Worm (Caenorhabditis elegans) whole organism, L1 larva: ENCODE results near the gene dgk-2.

Experiments
- C04F5.9 ChIP-seq: sonication (generic microtip); optimal IDR thresholded peaks from 2 replicates; lab custom pipeline; 2016; ENCODE audit warnings: missing genetic modification characterization, missing compliant biosample characterization
- C34B4.2 ChIP-seq: sonication (generic microtip); optimal IDR thresholded peaks from 2 replicates; lab custom pipeline; 2017; ENCODE audit warnings: mild to moderate bottlenecking, missing genetic modification characterization, missing compliant biosample characterization
- F16B12.6 ChIP-seq: fragments of 150-350 bp; optimal IDR thresholded peaks from 2 replicates; lab custom pipeline; 2014; ENCODE audit warnings: missing biosample characterization, missing genetic modification characterization
- Y116A8C.19 ChIP-seq: sonication (generic microtip); optimal IDR thresholded peaks from 2 replicates; lab custom pipeline; 2016; ENCODE audit warnings: missing compliant biosample characterization, missing genetic modification characterization, borderline replicate concordance
- aha-1 ChIP-seq: fragments of 150-350 bp; optimal IDR thresholded peaks from 2 replicates; lab custom pipeline; 2014; ENCODE audit warnings: missing biosample characterization, missing genetic modification characterization
- aly-2 ChIP-seq: fragments of 150-350 bp; optimal IDR thresholded peaks from 2 replicates; lab custom pipeline; 2014; ENCODE audit warnings: missing biosample characterization, missing genetic modification characterization
- ama-1 ChIP-seq: fragments of 150-350 bp; optimal IDR thresholded peaks from 2 replicates; lab custom pipeline; 2014
- blmp-1 ChIP-seq: fragments of 150-350 bp; optimal IDR thresholded peaks from 2 replicates; lab custom pipeline; 2014; ENCODE audit warnings: missing biosample characterization, missing genetic modification characterization
- ceh-63 ChIP-seq: fragments of 200-800 bp; sonication (Bioruptor generic); optimal IDR thresholded peaks from 2 replicates; lab custom pipeline; 2018; ENCODE audit warnings: mild to moderate bottlenecking, missing genetic modification characterization, missing compliant biosample characterization
- ceh-90 ChIP-seq: sonication (generic microtip); optimal IDR thresholded peaks from 2 replicates; lab custom pipeline; 2016; ENCODE audit warnings: missing genetic modification characterization, missing compliant biosample characterization
- dpl-1 ChIP-seq, 3 experiments: fragments of 150-350 bp in 2 of 3; sonication (generic microtip) in 1 of 3; optimal IDR thresholded peaks; 2 replicates each; lab custom pipeline; 2014 to 2017; ENCODE audit warnings: missing biosample characterization in 3 of 3, missing genetic modification characterization in 3 of 3, missing genetic modification reagents in 3 of 3
- dsc-1 ChIP-seq: sonication (generic microtip); optimal IDR thresholded peaks from 2 replicates; lab custom pipeline; 2016; ENCODE audit warnings: mild to moderate bottlenecking, missing genetic modification characterization, missing compliant biosample characterization
- efl-1 ChIP-seq, 4 experiments: fragments of 150-350 bp; optimal IDR thresholded peaks in 3 of 4; peaks in 1 of 4; 1 replicate in 1 of 4; 2 replicates in 3 of 4; lab custom pipeline; 2014; ENCODE audit warnings: missing biosample characterization in 2 of 4, missing genetic modification characterization in 2 of 4, missing genetic modification reagents in 2 of 4
- efl-3 ChIP-seq: fragments of 200-800 bp; sonication (Bioruptor generic); optimal IDR thresholded peaks from 2 replicates; lab custom pipeline; 2018; ENCODE audit warnings: mild to moderate bottlenecking, missing genetic modification characterization, missing compliant biosample characterization
- egl-13 ChIP-seq: sonication (generic microtip); optimal IDR thresholded peaks from 2 replicates; lab custom pipeline; 2016; ENCODE audit warnings: missing genotype, missing genetic modification reagents, missing genetic modification characterization, missing compliant biosample characterization
- elt-2 ChIP-seq: sonication (generic microtip); optimal IDR thresholded peaks from 2 replicates; lab custom pipeline; 2016; ENCODE audit warnings: missing genetic modification characterization, mild to moderate bottlenecking, inconsistent platforms, missing compliant biosample characterization, missing genetic modification reagents
- elt-3 ChIP-seq, 6 experiments: fragments of 150-350 bp in 1 of 6; sonication (generic microtip); optimal IDR thresholded peaks; 2 replicates each; lab custom pipeline; 2017 to 2018; ENCODE audit warnings: missing biosample characterization in 6 of 6, missing genetic modification characterization in 6 of 6, inconsistent platforms in 1 of 6
- ets-5 ChIP-seq: fragments of 200-800 bp; sonication (Bioruptor generic); IDR thresholded peaks from 2 replicates; pipeline ENCODE4 v1.3.6; 2022; ENCODE audit warnings: missing genetic modification characterization, missing compliant biosample characterization
- fkh-10 ChIP-seq: sonication (generic microtip); optimal IDR thresholded peaks from 2 replicates; lab custom pipeline; 2017; ENCODE audit warnings: missing biosample characterization, missing genetic modification reagents, missing genetic modification characterization
- fkh-4 ChIP-seq: sonication (generic microtip); optimal IDR thresholded peaks from 2 replicates; lab custom pipeline; 2016; ENCODE audit warnings: missing compliant biosample characterization, missing genetic modification characterization, borderline replicate concordance
- fos-1 ChIP-seq: fragments of 150-350 bp; optimal IDR thresholded peaks from 2 replicates; lab custom pipeline; 2014; ENCODE audit warnings: missing biosample characterization, missing genetic modification characterization
- grh-1 ChIP-seq: fragments of 200-800 bp; sonication (Bioruptor generic); IDR thresholded peaks from 2 replicates; pipeline ENCODE4 v1.3.6; 2022; ENCODE audit warnings: missing genetic modification reagents, missing genetic modification characterization, missing compliant biosample characterization
- hlh-17 ChIP-seq: fragments of 200-800 bp; sonication (Bioruptor generic); optimal IDR thresholded peaks from 2 replicates; lab custom pipeline; 2018; ENCODE audit warnings: missing genetic modification characterization, mild to moderate bottlenecking, missing compliant biosample characterization, moderate library complexity, borderline replicate concordance
- hpl-2 ChIP-seq: fragments of 150-350 bp; optimal IDR thresholded peaks from 2 replicates; lab custom pipeline; 2014; ENCODE audit warnings: missing biosample characterization, missing genetic modification reagents, missing genetic modification characterization
- isw-1 ChIP-seq: fragments of 200-800 bp; sonication (Bioruptor generic); IDR thresholded peaks from 2 replicates; pipeline ENCODE4 v1.3.6; 2022; ENCODE audit warnings: missing genetic modification characterization, missing compliant biosample characterization
- lin-13 ChIP-seq: fragments of 150-350 bp; optimal IDR thresholded peaks from 2 replicates; lab custom pipeline; 2014; ENCODE audit warnings: missing biosample characterization, missing genetic modification reagents, missing genetic modification characterization
- lin-14 ChIP-seq: fragments of 200-800 bp; sonication (Bioruptor generic); optimal IDR thresholded peaks from 2 replicates; lab custom pipeline; 2018; ENCODE audit warnings: mild to moderate bottlenecking, missing genetic modification characterization, moderate library complexity, missing compliant biosample characterization
- lin-15B ChIP-seq: fragments of 150-350 bp; sonication (generic microtip); optimal IDR thresholded peaks from 3 replicates; lab custom pipeline; 2014; ENCODE audit warnings: missing biosample characterization, missing genetic modification characterization
- lsy-2 ChIP-seq, 2 experiments: fragments of 150-350 bp; optimal IDR thresholded peaks; 2 replicates each; lab custom pipeline; 2014; ENCODE audit warnings: missing biosample characterization in 2 of 2, missing genetic modification characterization in 2 of 2
- mdl-1 ChIP-seq, 2 experiments: fragments of 150-350 bp; optimal IDR thresholded peaks; 2 replicates each; lab custom pipeline; 2014 to 2017; ENCODE audit warnings: missing biosample characterization in 2 of 2, missing genetic modification characterization in 2 of 2, inconsistent platforms in 1 of 2
- mef-2 ChIP-seq: fragments of 150-350 bp; optimal IDR thresholded peaks from 2 replicates; lab custom pipeline; 2014; ENCODE audit warnings: missing biosample characterization, missing genetic modification characterization
- mep-1 ChIP-seq: fragments of 150-350 bp; optimal IDR thresholded peaks from 2 replicates; lab custom pipeline; 2014; ENCODE audit warnings: missing biosample characterization, missing genetic modification characterization
- nhr-12 ChIP-seq: sonication (generic microtip); optimal IDR thresholded peaks from 2 replicates; lab custom pipeline; 2017; ENCODE audit warnings: missing biosample characterization, missing genetic modification characterization
- nhr-237 ChIP-seq: fragments of 150-350 bp; optimal IDR thresholded peaks from 2 replicates; lab custom pipeline; 2014; ENCODE audit warnings: missing biosample characterization, missing genetic modification characterization
- nhr-47 ChIP-seq: sonication (generic microtip); optimal IDR thresholded peaks from 2 replicates; lab custom pipeline; 2016; ENCODE audit warnings: mild to moderate bottlenecking, missing genetic modification characterization, moderate library complexity, missing compliant biosample characterization
- nhr-71 ChIP-seq: sonication (generic microtip); optimal IDR thresholded peaks from 2 replicates; lab custom pipeline; 2016; ENCODE audit warnings: mild to moderate bottlenecking, missing genetic modification characterization, moderate library complexity, missing compliant biosample characterization
- nhr-76 ChIP-seq: sonication (generic microtip); optimal IDR thresholded peaks from 2 replicates; lab custom pipeline; 2017; ENCODE audit warnings: missing biosample characterization, missing genetic modification characterization
- nhr-84 ChIP-seq: sonication (generic microtip); optimal IDR thresholded peaks from 2 replicates; lab custom pipeline; 2017; ENCODE audit warnings: missing biosample characterization, missing genetic modification characterization
- nhr-85 ChIP-seq: sonication (generic microtip); peaks from one replicate; lab custom pipeline; 2016; ENCODE audit warnings: missing genetic modification characterization, inconsistent platforms, missing compliant biosample characterization
- pag-3 ChIP-seq: sonication (generic microtip); optimal IDR thresholded peaks from 2 replicates; lab custom pipeline; 2017; ENCODE audit warnings: missing genetic modification characterization, mild to moderate bottlenecking, missing compliant biosample characterization, antibody characterized with exemption, borderline replicate concordance; ENCODE audit not compliant: insufficient read depth
- pax-3 ChIP-seq: fragments of 200-800 bp; sonication (Bioruptor generic); optimal IDR thresholded peaks from 2 replicates; lab custom pipeline; 2018; ENCODE audit warnings: mild to moderate bottlenecking, missing genetic modification characterization, moderate library complexity, missing compliant biosample characterization
- pqm-1 ChIP-seq: sonication (generic microtip); optimal IDR thresholded peaks from 3 replicates; lab custom pipeline; 2017; ENCODE audit warnings: missing biosample characterization, missing genetic modification characterization
- snu-23 ChIP-seq: sonication (generic microtip); optimal IDR thresholded peaks from 2 replicates; lab custom pipeline; 2016; ENCODE audit warnings: missing genetic modification characterization, missing compliant biosample characterization
- sox-4 ChIP-seq: sonication (generic microtip); optimal IDR thresholded peaks from 2 replicates; lab custom pipeline; 2016; ENCODE audit warnings: missing genetic modification characterization, missing compliant biosample characterization
- sptf-1 ChIP-seq: fragments of 150-350 bp; optimal IDR thresholded peaks from 2 replicates; lab custom pipeline; 2014; ENCODE audit warnings: missing biosample characterization, missing genetic modification characterization
- swsn-7 ChIP-seq: sonication (generic microtip); optimal IDR thresholded peaks from 2 replicates; lab custom pipeline; 2016; ENCODE audit warnings: missing genetic modification characterization, missing compliant biosample characterization
- unc-130 ChIP-seq: fragments of 150-350 bp; optimal IDR thresholded peaks from 2 replicates; lab custom pipeline; 2017; ENCODE audit warnings: missing biosample characterization, missing genetic modification characterization, inconsistent platforms
- unc-30 ChIP-seq: sonication (generic microtip); optimal IDR thresholded peaks from 2 replicates; lab custom pipeline; 2017; ENCODE audit warnings: missing biosample characterization, missing genetic modification characterization
- unc-62 ChIP-seq: fragments of 150-350 bp; optimal IDR thresholded peaks from 2 replicates; lab custom pipeline; 2014; ENCODE audit warnings: missing biosample characterization, missing genetic modification reagents, missing genetic modification characterization
- unc-98 ChIP-seq: fragments of 200-800 bp; sonication (Bioruptor generic); IDR thresholded peaks from 2 replicates; pipeline ENCODE4 v1.3.6; 2022; ENCODE audit warnings: missing genetic modification characterization, missing compliant biosample characterization
- xbp-1 ChIP-seq: sonication (generic microtip); optimal IDR thresholded peaks from 2 replicates; lab custom pipeline; 2016; ENCODE audit warnings: missing genetic modification characterization, missing compliant biosample characterization
- zip-4 ChIP-seq: fragments of 200-800 bp; sonication (Bioruptor generic); optimal IDR thresholded peaks from 2 replicates; lab custom pipeline; 2018; ENCODE audit warnings: mild to moderate bottlenecking, missing genetic modification characterization, moderate library complexity, missing compliant biosample characterization
- ztf-4 ChIP-seq: fragments of 150-350 bp; optimal IDR thresholded peaks from 2 replicates; lab custom pipeline; 2014; ENCODE audit warnings: missing biosample characterization, missing genetic modification characterization

Gene dgk-2

ce11 chrX:4457853-4458322 lies 46.3 kb downstream of the dgk-2 start, which contains the start of gene aps-2:
Gene aps-2, plus strand, starts transcription at chrX:4458272.
- TF ChIP-seq snu-23 (GFP tag; lab: Kevin White, UChicago) (peak; percentile 67), pqm-1 (tag; lab: Kevin White, UChicago) (no peak), mef-2 (tag; lab: Kevin White, UChicago) (no peak), sox-4 (tag; lab: Kevin White, UChicago) (no peak), zip-4 (GFP tag; lab: Kevin White, UChicago) (no peak), F16B12.6 (peak; percentile 15), Y116A8C.19 (tag; lab: Kevin White, UChicago) (no peak), pax-3 (tag; lab: Kevin White, UChicago) (no peak), grh-1 (GFP tag; lab: Robert Waterston, UW) (no peak), fkh-10 (GFP tag; lab: Kevin White, UChicago) (peak; percentile 39), sptf-1 (tag; lab: Kevin White, UChicago) (no peak), ets-5 (GFP tag; lab: Robert Waterston, UW) (no peak), nhr-47 (peak; percentile 69), lin-14 (GFP tag; lab: Kevin White, UChicago) (peak; percentile 74), C04F5.9 (tag; lab: Kevin White, UChicago) (no peak), aly-2 (no peak), nhr-71 (no peak), lsy-2 (tag; optimal IDR thresholded peaks at IDR 0.05; lab: Kevin White, UChicago) (peak; percentile 34 to 70), hpl-2 (GFP tag; lab: Kevin White, UChicago) (no peak), aha-1 (tag; lab: Kevin White, UChicago) (no peak), dsc-1 (tag; lab: Kevin White, UChicago) (no peak), mep-1 (tag; lab: Kevin White, UChicago) (peak; percentile 38), fkh-4 (tag; lab: Kevin White, UChicago) (no peak), lin-15B (tag; lab: Kevin White, UChicago) (no peak), ceh-63 (GFP tag; lab: Kevin White, UChicago) (no peak), dpl-1 (GFP tag; optimal IDR thresholded peaks at IDR 0.05; lab: Kevin White, UChicago) (peak; percentile 28 to 49 (median 47)), nhr-76 (no peak), nhr-237 (tag; lab: Kevin White, UChicago) (no peak), hlh-17 (no peak), blmp-1 (tag; lab: Kevin White, UChicago) (peak; percentile 22), elt-2 (tag; lab: Kevin White, UChicago) (no peak), mdl-1 (tag; optimal IDR thresholded peaks at IDR 0.05; lab: Kevin White, UChicago) (peak in 1 of 2 experiments; percentile 8), nhr-84 (tag; lab: Kevin White, UChicago) (no peak), xbp-1 (tag; lab: Kevin White, UChicago) (peak; percentile 71), unc-98 (no peak), nhr-85 (tag; lab: Kevin White, UChicago) (peak; percentile 64), efl-1 (optimal IDR thresholded peaks at IDR 0.05; lab: Kevin White, UChicago) (peak; percentile 48 to 69), efl-1 (GFP tag; optimal IDR thresholded peaks at IDR 0.05 in 1 of 2; lab: Kevin White, UChicago) (peak in 1 of 2 experiments; percentile 90), unc-30 (tag; lab: Kevin White, UChicago) (no peak), C34B4.2 (no peak), efl-3 (GFP tag; lab: Kevin White, UChicago) (no peak), isw-1 (no peak), swsn-7 (tag; lab: Kevin White, UChicago) (peak; percentile 57), ztf-4 (tag; lab: Kevin White, UChicago) (no peak), lin-13 (no peak), unc-130 (tag; lab: Kevin White, UChicago) (no peak), ama-1 (lab: Kevin White, UChicago) (no peak), ceh-90 (tag; lab: Kevin White, UChicago) (no peak), fos-1 (tag; lab: Kevin White, UChicago) (no peak), nhr-12 (tag; lab: Kevin White, UChicago) (no peak), elt-3 (tag; optimal IDR thresholded peaks at IDR 0.05; lab: Kevin White, UChicago) (no peak), egl-13 (tag; lab: Kevin White, UChicago) (peak; percentile 13), pag-3 (tag; lab: Kevin White, UChicago) (no peak), unc-62 (GFP tag; lab: Kevin White, UChicago) (no peak)
